Fruit fly (Drosophila melanogaster) whole organism, embryonic: ENCODE measurements around the gene Pex5.
A peak's percentile ranks its signal among the peaks of the same experiment; 100 is the strongest.

ENCODE experiments used
- BEAF-32 ChIP-seq: fragments of 200-800 bp; sonication (Bioruptor generic); optimal IDR thresholded peaks from 3 replicates; lab custom pipeline; 2017; ENCODE audit warnings: missing biosample characterization, missing genetic modification characterization, mild to moderate bottlenecking, moderate library complexity, missing genetic modification reagents
- CG10147 ChIP-seq: fragments of 200-800 bp; sonication (Bioruptor generic); optimal IDR thresholded peaks from 2 replicates; lab custom pipeline; 2019; ENCODE audit warnings: missing biosample characterization, mild to moderate bottlenecking, missing genetic modification characterization, moderate library complexity
- CG1024 ChIP-seq: fragments of 200-800 bp; sonication (Bioruptor generic); IDR thresholded peaks from 2 replicates; pipeline ENCODE4 v1.3.6; 2022; ENCODE audit warnings: missing biosample characterization, missing genetic modification characterization
- CG11085 ChIP-seq: fragments of 200-800 bp; sonication (Bioruptor generic); IDR thresholded peaks from 2 replicates; pipeline ENCODE4 v1.3.6; 2022; ENCODE audit warnings: missing biosample characterization, missing genetic modification characterization
- CG11398 ChIP-seq: fragments of 200-800 bp; sonication (Bioruptor generic); optimal IDR thresholded peaks from 2 replicates; lab custom pipeline; 2016; ENCODE audit warnings: missing biosample characterization, missing genetic modification characterization
- CG12155 ChIP-seq: fragments of 200-800 bp; sonication (Bioruptor generic); optimal IDR thresholded peaks from 3 replicates; lab custom pipeline; 2016; ENCODE audit warnings: missing biosample characterization, missing genetic modification characterization
- CG12299 ChIP-seq: fragments of 200-800 bp; sonication (Bioruptor generic); optimal IDR thresholded peaks from 2 replicates; lab custom pipeline; 2018; ENCODE audit warnings: missing biosample characterization, mild to moderate bottlenecking, missing genetic modification characterization
- CG1233 ChIP-seq: fragments of 200-800 bp; sonication (Bioruptor generic); optimal IDR thresholded peaks from 4 replicates; lab custom pipeline; 2018; ENCODE audit warnings: missing biosample characterization, mild to moderate bottlenecking, missing genetic modification characterization
- CG12942 ChIP-seq: fragments of 200-800 bp; sonication (Bioruptor generic); optimal IDR thresholded peaks from 3 replicates; lab custom pipeline; 2016; ENCODE audit warnings: missing biosample characterization, missing genetic modification characterization
- CG13296 ChIP-seq: fragments of 200-800 bp; sonication (Bioruptor generic); optimal IDR thresholded peaks from 3 replicates; lab custom pipeline; 2018; ENCODE audit warnings: missing biosample characterization, mild to moderate bottlenecking, missing genetic modification characterization
- CG13775 ChIP-seq: fragments of 200-800 bp; sonication (Bioruptor generic); optimal IDR thresholded peaks from 3 replicates; lab custom pipeline; 2017; ENCODE audit warnings: missing biosample characterization, mild to moderate bottlenecking, missing genetic modification characterization
- CG17328 ChIP-seq: fragments of 200-800 bp; sonication (Bioruptor generic); IDR thresholded peaks from 2 replicates; pipeline ENCODE4 v1.3.6; 2022; ENCODE audit warnings: missing biosample characterization, missing genetic modification characterization
- CG17802 ChIP-seq: fragments of 200-800 bp; sonication (Bioruptor generic); optimal IDR thresholded peaks from 2 replicates; lab custom pipeline; 2018; ENCODE audit warnings: missing biosample characterization, mild to moderate bottlenecking, missing genetic modification characterization, moderate library complexity
- CG2678 ChIP-seq: fragments of 200-800 bp; sonication (Bioruptor generic); optimal IDR thresholded peaks from 3 replicates; lab custom pipeline; 2019; ENCODE audit warnings: missing biosample characterization, mild to moderate bottlenecking, missing genetic modification characterization, moderate library complexity
- CG32772 ChIP-seq: fragments of 200-800 bp; sonication (Bioruptor generic); IDR thresholded peaks from 2 replicates; pipeline ENCODE4 v1.3.6; 2022; ENCODE audit warnings: missing biosample characterization, missing genetic modification characterization
- CG34422 ChIP-seq: fragments of 200-800 bp; sonication (Bioruptor generic); IDR thresholded peaks from 3 replicates; pipeline ENCODE4 v1.3.6; 2022; ENCODE audit warnings: missing biosample characterization, missing genetic modification characterization
- CG3726 ChIP-seq: fragments of 200-800 bp; sonication (Bioruptor generic); IDR thresholded peaks from 3 replicates; pipeline ENCODE4, ENCODE4 v1.3.6; 2022; ENCODE audit warnings: missing biosample characterization, missing genetic modification characterization
- CG6254 ChIP-seq: fragments of 200-800 bp; sonication (Bioruptor generic); optimal IDR thresholded peaks from 3 replicates; lab custom pipeline; 2017; ENCODE audit warnings: mild to moderate bottlenecking, missing biosample characterization, missing genetic modification reagents, missing genetic modification characterization
- CG7928 ChIP-seq: fragments of 200-800 bp; sonication (Bioruptor generic); optimal IDR thresholded peaks from 2 replicates; lab custom pipeline; 2017; ENCODE audit warnings: missing biosample characterization, mild to moderate bottlenecking, missing genetic modification characterization
- CG9817 ChIP-seq: fragments of 200-800 bp; sonication (Bioruptor generic); optimal IDR thresholded peaks from 2 replicates; lab custom pipeline; 2018; ENCODE audit warnings: missing biosample characterization, mild to moderate bottlenecking, missing genetic modification characterization, moderate library complexity
- CG9876 ChIP-seq: fragments of 200-800 bp; sonication (Bioruptor generic); optimal IDR thresholded peaks from 2 replicates; lab custom pipeline; 2016; ENCODE audit warnings: missing biosample characterization, missing genetic modification characterization
- CTCF ChIP-seq: fragments of 200-800 bp; sonication (Bioruptor generic); optimal IDR thresholded peaks from 2 replicates; lab custom pipeline; 2017; ENCODE audit warnings: missing biosample characterization, mild to moderate bottlenecking, missing genetic modification characterization, moderate library complexity
- Deaf1 ChIP-seq: fragments of 200-800 bp; optimal IDR thresholded peaks from 3 replicates; lab custom pipeline; 2019; ENCODE audit warnings: missing biosample characterization, mild to moderate bottlenecking, missing genetic modification characterization, moderate library complexity
- Dfd ChIP-seq, 2 experiments: fragments of >200 bp; optimal IDR thresholded peaks; 2 replicates each; lab custom pipeline; 2017; ENCODE audit warnings: missing biosample characterization in 2 of 2, missing genetic modification characterization in 2 of 2
- H2.0 ChIP-seq: fragments of 200-800 bp; sonication (Bioruptor generic); IDR thresholded peaks from 2 replicates; pipeline ENCODE4 v1.3.6; 2022; ENCODE audit warnings: missing biosample characterization, missing genetic modification characterization
- Hand ChIP-seq: fragments of 200-800 bp; sonication (Bioruptor generic); optimal IDR thresholded peaks from 2 replicates; lab custom pipeline; 2017; ENCODE audit warnings: mild to moderate bottlenecking, missing biosample characterization, missing genetic modification reagents, missing genetic modification characterization
- Hr3 ChIP-seq: fragments of 200-800 bp; sonication (Bioruptor generic); optimal IDR thresholded peaks from 3 replicates; lab custom pipeline; 2016; ENCODE audit warnings: missing biosample characterization, missing genetic modification characterization
- Max ChIP-seq: fragments of 200-800 bp; sonication (Bioruptor generic); optimal IDR thresholded peaks from 2 replicates; lab custom pipeline; 2016; ENCODE audit warnings: missing biosample characterization, mild to moderate bottlenecking, missing genetic modification characterization
- Meics ChIP-seq: fragments of 200-800 bp; sonication (Bioruptor generic); optimal IDR thresholded peaks from 2 replicates; lab custom pipeline; 2017; ENCODE audit warnings: missing biosample characterization, mild to moderate bottlenecking, missing genetic modification characterization
- Ptx1 ChIP-seq: fragments of 200-800 bp; sonication (Bioruptor generic); IDR thresholded peaks from 2 replicates; pipeline ENCODE4 v1.3.6; 2022; ENCODE audit warnings: missing biosample characterization, missing genetic modification characterization
- Six4 ChIP-seq: fragments of 200-800 bp; sonication (Bioruptor generic); optimal IDR thresholded peaks from 2 replicates; lab custom pipeline; 2016; ENCODE audit warnings: missing biosample characterization, missing genetic modification characterization
- ab ChIP-seq: fragments of 200-800 bp; sonication (Bioruptor generic); optimal IDR thresholded peaks from 2 replicates; lab custom pipeline; 2016; ENCODE audit warnings: missing biosample characterization, missing genetic modification characterization
- bbx ChIP-seq: fragments of 200-800 bp; sonication (Bioruptor generic); IDR thresholded peaks from 2 replicates; pipeline ENCODE4 v1.3.6; 2022; ENCODE audit warnings: missing biosample characterization, missing genetic modification characterization; ENCODE audit not compliant: partially characterized antibody
- bcd ChIP-seq: fragments of 200-800 bp; sonication (Bioruptor generic); optimal IDR thresholded peaks from 2 replicates; lab custom pipeline; 2017; ENCODE audit warnings: missing biosample characterization, mild to moderate bottlenecking, missing genetic modification characterization
- bowl ChIP-seq: fragments of 200-800 bp; sonication (Bioruptor generic); IDR thresholded peaks from 2 replicates; pipeline ENCODE4 v1.3.6; 2022; ENCODE audit warnings: missing biosample characterization, missing genetic modification characterization
- caup ChIP-seq: fragments of 200-800 bp; sonication (Bioruptor generic); optimal IDR thresholded peaks from 3 replicates; lab custom pipeline; 2017; ENCODE audit warnings: missing biosample characterization, mild to moderate bottlenecking, missing genetic modification characterization, moderate library complexity; ENCODE audit not compliant: severe bottlenecking
- chif ChIP-seq, 2 experiments: fragments of 200-800 bp; sonication (Bioruptor generic); optimal IDR thresholded peaks; 3 replicates each; lab custom pipeline; 2016; ENCODE audit warnings: missing biosample characterization in 2 of 2, missing genetic modification characterization in 2 of 2
- chm ChIP-seq: fragments of 200-800 bp; sonication (Bioruptor generic); IDR thresholded peaks from 2 replicates; pipeline ENCODE4 v1.3.6; 2022; ENCODE audit warnings: missing biosample characterization, missing genetic modification characterization
- dan ChIP-seq: fragments of 200-800 bp; sonication (Bioruptor generic); IDR thresholded peaks from 2 replicates; pipeline ENCODE4 v1.3.6; 2022; ENCODE audit warnings: missing biosample characterization, missing genetic modification characterization
- dm ChIP-seq: fragments of 200-800 bp; sonication (Bioruptor generic); optimal IDR thresholded peaks from 3 replicates; lab custom pipeline; 2016; ENCODE audit warnings: missing biosample characterization, missing genetic modification characterization
- fd64A ChIP-seq: fragments of 200-800 bp; sonication (Bioruptor generic); optimal IDR thresholded peaks from 3 replicates; lab custom pipeline; 2018; ENCODE audit warnings: missing biosample characterization, mild to moderate bottlenecking, missing genetic modification characterization
- gcm2 ChIP-seq: fragments of 200-800 bp; sonication (Bioruptor generic); optimal IDR thresholded peaks from 2 replicates; lab custom pipeline; 2016; ENCODE audit warnings: missing biosample characterization, missing genetic modification characterization
- gfzf ChIP-seq: fragments of 200-800 bp; sonication (Bioruptor generic); optimal IDR thresholded peaks from 2 replicates; lab custom pipeline; 2016; ENCODE audit warnings: missing biosample characterization, mild to moderate bottlenecking, missing genetic modification characterization, moderate library complexity
- hkb ChIP-seq, 2 experiments: fragments of 200-800 bp in 1 of 2; fragments of >200 bp in 1 of 2; sonication (Bioruptor generic) in 1 of 2; IDR thresholded peaks in 1 of 2; optimal IDR thresholded peaks in 1 of 2; 2 replicates each; pipeline versions ENCODE4 v1.3.6 to Lab custom; 2017 to 2022; ENCODE audit warnings: missing biosample characterization in 1 of 2, missing genetic modification characterization in 1 of 2
- oc ChIP-seq: fragments of 200-800 bp; sonication (Bioruptor generic); optimal IDR thresholded peaks from 2 replicates; lab custom pipeline; 2018; ENCODE audit warnings: missing biosample characterization, mild to moderate bottlenecking, missing genetic modification characterization, moderate library complexity
- phol ChIP-seq: fragments of 200-800 bp; sonication (Bioruptor generic); optimal IDR thresholded peaks from 3 replicates; lab custom pipeline; 2018; ENCODE audit warnings: missing biosample characterization, mild to moderate bottlenecking, missing genetic modification characterization, moderate library complexity
- ranshi ChIP-seq: fragments of 200-800 bp; sonication (Bioruptor generic); IDR thresholded peaks from 2 replicates; pipeline ENCODE4 v1.3.6; 2022; ENCODE audit warnings: missing biosample characterization, missing genetic modification characterization
- sug ChIP-seq: fragments of 200-800 bp; optimal IDR thresholded peaks from 2 replicates; lab custom pipeline; 2019; ENCODE audit warnings: missing biosample characterization, mild to moderate bottlenecking, missing genetic modification characterization, moderate library complexity
- vvl ChIP-seq: fragments of 200-800 bp; sonication (Bioruptor generic); IDR thresholded peaks from 2 replicates; pipeline ENCODE4 v1.3.6; 2022; ENCODE audit warnings: missing biosample characterization, missing genetic modification characterization
- zfh1 ChIP-seq: fragments of 200-800 bp; sonication (Bioruptor generic); IDR thresholded peaks from 3 replicates; pipeline ENCODE4 v1.3.6; 2022; ENCODE audit warnings: missing biosample characterization, missing genetic modification characterization

The Pex5 gene

DNA sequence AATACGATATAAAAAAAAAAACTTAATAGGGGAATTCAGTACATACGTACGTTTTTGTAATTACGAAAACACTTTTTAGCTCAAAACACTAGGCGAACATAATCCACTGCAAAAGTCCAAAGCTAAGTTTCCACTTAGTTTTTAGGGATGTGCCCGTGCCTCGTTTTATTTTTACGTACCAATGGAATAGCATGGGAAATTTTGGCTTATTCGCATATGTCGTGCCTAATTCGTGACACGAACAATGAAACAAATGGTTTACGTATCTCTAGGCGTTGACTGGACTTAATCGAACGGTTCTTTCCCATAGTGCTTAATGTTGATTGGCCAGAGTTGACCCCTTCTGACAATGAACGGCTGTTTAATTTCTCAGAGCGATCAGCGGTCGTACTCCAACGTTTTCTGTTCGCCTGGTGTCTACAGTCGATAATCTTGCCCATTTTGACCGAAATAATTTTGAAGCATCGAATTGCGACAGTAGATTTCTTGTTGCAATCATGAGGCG, 10.8 kb upstream of the Pex5 start, which contains the start of gene CG14818 (continued):
- TF ChIP-seq Deaf1 (tag; lab: Kevin White, UChicago) (no peak), chm (0 out of 2 replicates have a peak, but pooled peaks have one; percentile 14), CG13296 (GFP tag; lab: Kevin White, UChicago) (peak; percentile 32), Max (GFP tag; lab: Kevin White, UChicago) (no peak), CG17802 (tag; lab: Kevin White, UChicago) (peak; percentile 23), CG10147 (peak; percentile 65), Hand (GFP tag; lab: Kevin White, UChicago) (peak; percentile 48), CG12942 (peak; percentile 36), CG9876 (peak; percentile 51), vvl (GFP tag; lab: Robert Waterston, UW) (peak; percentile 74), ranshi (peak; percentile 60; the same call in 1 of the 2 replicates), bbx (GFP tag; lab: Robert Waterston, UW) (peak; percentile 74), dan (GFP tag; lab: Robert Waterston, UW) (no peak), gfzf (peak; percentile 1), CG13775 (peak; percentile 57), CTCF (GFP tag; lab: Kevin White, UChicago) (no peak), sug (peak; percentile 31), CG32772 (GFP tag; lab: Robert Waterston, UW) (peak; percentile 72), CG34422 (GFP tag; lab: Robert Waterston, UW) (peak; percentile 48; the same call in 1 of the 3 replicates), BEAF-32 (GFP tag; lab: Kevin White, UChicago) (peak; percentile 83), bcd (GFP tag; lab: Kevin White, UChicago) (peak; percentile 48), fd64A (GFP tag; lab: Kevin White, UChicago) (no peak), hkb (optimal IDR thresholded peaks at IDR 0.05; lab: Kevin White, UChicago) (no peak), hkb (GFP tag; IDR thresholded peaks at IDR 0.05; lab: Robert Waterston, UW) (no peak), CG6254 (GFP tag; lab: Kevin White, UChicago) (no peak), CG12299 (tag; lab: Kevin White, UChicago) (peak; percentile 39), CG1233 (GFP tag; lab: Kevin White, UChicago) (peak; percentile 38), zfh1 (GFP tag; lab: Robert Waterston, UW) (peak; percentile 77; the same call in 2 of the 3 replicates), CG12155 (GFP tag; lab: Kevin White, UChicago) (peak; percentile 65), ab (GFP tag; lab: Kevin White, UChicago) (peak; percentile 53), CG9817 (tag; lab: Kevin White, UChicago) (peak; percentile 78), Dfd (GFP tag; optimal IDR thresholded peaks at IDR 0.05; lab: Kevin White, UChicago) (no peak), Six4 (GFP tag; lab: Kevin White, UChicago) (peak; percentile 15), bowl (GFP tag; lab: Robert Waterston, UW) (peak; percentile 38; the same call in 1 of the 2 replicates), CG1024 (GFP tag; lab: Robert Waterston, UW) (no peak), CG2678 (tag; lab: Kevin White, UChicago) (peak; percentile 72), caup (GFP tag; lab: Kevin White, UChicago) (peak; percentile 72), CG3726 (GFP tag; lab: Robert Waterston, UW) (no peak), oc (tag; lab: Kevin White, UChicago) (no peak), chif (GFP tag; optimal IDR thresholded peaks at IDR 0.05; lab: Kevin White, UChicago) (peak; percentile 30 to 56), CG7928 (GFP tag; lab: Kevin White, UChicago) (no peak), Meics (GFP tag; lab: Kevin White, UChicago) (peak; percentile 52), H2.0 (GFP tag; lab: Robert Waterston, UW) (peak; percentile 44; the same call in 1 of the 2 replicates), phol (tag; lab: Kevin White, UChicago) (peak; percentile 63), CG11085 (0 out of 2 replicates have a peak, but pooled peaks have one; percentile 39), dm (GFP tag; lab: Kevin White, UChicago) (peak; percentile 25), CG17328 (GFP tag; lab: Robert Waterston, UW) (peak; percentile 58), Ptx1 (GFP tag; lab: Robert Waterston, UW) (peak; percentile 78), gcm2 (GFP tag; lab: Kevin White, UChicago) (peak; percentile 6), Hr3 (GFP tag; lab: Kevin White, UChicago) (peak; percentile 20), CG11398 (GFP tag; lab: Kevin White, UChicago) (peak; percentile 36)
